Fruit fly (Drosophila melanogaster): ENCODE data around the gene nAChRalpha3.

DNA sequence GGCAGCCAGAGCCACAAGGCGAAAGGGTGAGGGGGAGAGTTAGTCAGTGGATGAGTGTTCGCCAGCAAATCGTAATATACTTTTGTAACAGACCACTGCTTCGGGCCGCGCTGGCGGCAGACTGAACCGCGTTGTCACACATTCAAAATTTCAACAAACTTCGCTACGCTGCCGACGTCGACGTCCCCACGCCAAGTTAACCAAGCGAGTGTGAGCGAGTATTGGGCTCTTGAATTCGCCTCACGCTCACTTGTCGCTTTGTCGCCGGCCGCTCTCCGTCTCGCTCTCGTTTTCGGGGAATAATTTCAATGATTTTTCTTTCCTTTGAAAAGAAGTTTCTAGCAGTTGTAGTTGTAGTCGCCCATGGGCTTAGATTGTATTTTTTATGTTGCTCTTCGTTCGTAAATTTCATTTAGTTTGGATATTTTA is 44.6 kb upstream of the nAChRalpha3 start, which contains the start of gene lawc:
- TF ChIP-seq h (GFP tag; optimal IDR thresholded peaks at IDR 0.05) (peak; percentile 63), OdsH (GFP tag; optimal IDR thresholded peaks at IDR 0.05) (peak; percentile 6), Rel (GFP tag; optimal IDR thresholded peaks at IDR 0.05) (peak; percentile 86), Rel (tag; optimal IDR thresholded peaks at IDR 0.05) (peak; percentile 65), psq (GFP tag; optimal IDR thresholded peaks at IDR 0.05) (peak; percentile 47), Myc (optimal IDR thresholded peaks at IDR 0.05) (no peak), woc (GFP tag; optimal IDR thresholded peaks at IDR 0.05) (no peak), N (GFP tag; optimal IDR thresholded peaks at IDR 0.05) (no peak), ey (GFP tag; optimal IDR thresholded peaks at IDR 0.05) (peak; percentile 15), br (GFP tag; optimal IDR thresholded peaks at IDR 0.05) (peak; percentile 27), lola (GFP tag; optimal IDR thresholded peaks at IDR 0.05) (no peak), usp (GFP tag; optimal IDR thresholded peaks at IDR 0.05) (no peak)

Data from whole organism, wandering third instar larva.